Worm (Caenorhabditis elegans) whole organism, L1 larva: ENCODE measurements around the gene sptl-1.

Source experiments
- C16A3.4 ChIP-seq: fragments of 150-350 bp; optimal IDR thresholded peaks from 2 replicates; lab custom pipeline; 2014; ENCODE audit warnings: missing biosample characterization, missing genetic modification characterization
- Y116A8C.19 ChIP-seq: sonication (generic microtip); optimal IDR thresholded peaks from 2 replicates; lab custom pipeline; 2016; ENCODE audit warnings: missing compliant biosample characterization, missing genetic modification characterization, borderline replicate concordance
- alr-1 ChIP-seq: fragments of 200-800 bp; sonication (Bioruptor generic); optimal IDR thresholded peaks from 2 replicates; lab custom pipeline; 2018; ENCODE audit warnings: borderline replicate concordance, mild to moderate bottlenecking, missing genetic modification characterization, missing compliant biosample characterization
- aly-2 ChIP-seq: fragments of 150-350 bp; optimal IDR thresholded peaks from 2 replicates; lab custom pipeline; 2014; ENCODE audit warnings: missing biosample characterization, missing genetic modification characterization
- ama-1 ChIP-seq: fragments of 150-350 bp; optimal IDR thresholded peaks from 2 replicates; lab custom pipeline; 2014
- blmp-1 ChIP-seq: fragments of 150-350 bp; optimal IDR thresholded peaks from 2 replicates; lab custom pipeline; 2014; ENCODE audit warnings: missing biosample characterization, missing genetic modification characterization
- efl-1 ChIP-seq, 4 experiments: fragments of 150-350 bp; optimal IDR thresholded peaks in 3 of 4; peaks in 1 of 4; 1 replicate in 1 of 4; 2 replicates in 3 of 4; lab custom pipeline; 2014; ENCODE audit warnings: missing biosample characterization in 2 of 4, missing genetic modification characterization in 2 of 4, missing genetic modification reagents in 2 of 4
- egl-13 ChIP-seq: sonication (generic microtip); optimal IDR thresholded peaks from 2 replicates; lab custom pipeline; 2016; ENCODE audit warnings: missing genotype, missing genetic modification reagents, missing genetic modification characterization, missing compliant biosample characterization
- egl-27 ChIP-seq, 2 experiments: fragments of 150-350 bp in 1 of 2; sonication (generic microtip); optimal IDR thresholded peaks; 3 replicates each; lab custom pipeline; 2017 to 2018; ENCODE audit warnings: missing biosample characterization in 2 of 2, missing genetic modification characterization in 2 of 2, missing genetic modification reagents in 2 of 2
- fkh-10 ChIP-seq: sonication (generic microtip); optimal IDR thresholded peaks from 2 replicates; lab custom pipeline; 2017; ENCODE audit warnings: missing biosample characterization, missing genetic modification reagents, missing genetic modification characterization
- fos-1 ChIP-seq: fragments of 150-350 bp; optimal IDR thresholded peaks from 2 replicates; lab custom pipeline; 2014; ENCODE audit warnings: missing biosample characterization, missing genetic modification characterization
- grh-1 ChIP-seq: fragments of 200-800 bp; sonication (Bioruptor generic); IDR thresholded peaks from 2 replicates; pipeline ENCODE4 v1.3.6; 2022; ENCODE audit warnings: missing genetic modification reagents, missing genetic modification characterization, missing compliant biosample characterization
- hlh-4 ChIP-seq: sonication (generic microtip); optimal IDR thresholded peaks from 2 replicates; lab custom pipeline; 2016; ENCODE audit warnings: mild to moderate bottlenecking, missing genetic modification characterization, missing compliant biosample characterization
- irx-1 ChIP-seq: sonication (generic microtip); optimal IDR thresholded peaks from 2 replicates; lab custom pipeline; 2016; ENCODE audit warnings: missing genetic modification characterization, missing compliant biosample characterization
- lin-14 ChIP-seq: fragments of 200-800 bp; sonication (Bioruptor generic); optimal IDR thresholded peaks from 2 replicates; lab custom pipeline; 2018; ENCODE audit warnings: mild to moderate bottlenecking, missing genetic modification characterization, moderate library complexity, missing compliant biosample characterization
- lin-35 ChIP-seq, 2 experiments: fragments of 150-350 bp; optimal IDR thresholded peaks; 2 replicates each; lab custom pipeline; 2014; ENCODE audit warnings: missing biosample characterization in 2 of 2, missing genetic modification characterization in 2 of 2, missing genetic modification reagents in 2 of 2
- lin-39 ChIP-seq: fragments of 150-350 bp; optimal IDR thresholded peaks from 2 replicates; lab custom pipeline; 2014; ENCODE audit warnings: missing biosample characterization, missing genetic modification reagents, missing genetic modification characterization
- lsy-2 ChIP-seq, 2 experiments: fragments of 150-350 bp; optimal IDR thresholded peaks; 2 replicates each; lab custom pipeline; 2014; ENCODE audit warnings: missing biosample characterization in 2 of 2, missing genetic modification characterization in 2 of 2
- nhr-12 ChIP-seq: sonication (generic microtip); optimal IDR thresholded peaks from 2 replicates; lab custom pipeline; 2017; ENCODE audit warnings: missing biosample characterization, missing genetic modification characterization
- nhr-20 ChIP-seq: sonication (generic microtip); optimal IDR thresholded peaks from 2 replicates; lab custom pipeline; 2016; ENCODE audit warnings: mild to moderate bottlenecking, missing genetic modification characterization, missing compliant biosample characterization
- nhr-71 ChIP-seq: sonication (generic microtip); optimal IDR thresholded peaks from 2 replicates; lab custom pipeline; 2016; ENCODE audit warnings: mild to moderate bottlenecking, missing genetic modification characterization, moderate library complexity, missing compliant biosample characterization
- nhr-77 ChIP-seq: fragments of 150-350 bp; optimal IDR thresholded peaks from 2 replicates; lab custom pipeline; 2014; ENCODE audit warnings: missing biosample characterization, missing genetic modification characterization
- nhr-84 ChIP-seq: sonication (generic microtip); optimal IDR thresholded peaks from 2 replicates; lab custom pipeline; 2017; ENCODE audit warnings: missing biosample characterization, missing genetic modification characterization
- nhr-85 ChIP-seq: sonication (generic microtip); peaks from one replicate; lab custom pipeline; 2016; ENCODE audit warnings: missing genetic modification characterization, inconsistent platforms, missing compliant biosample characterization
- snu-23 ChIP-seq: sonication (generic microtip); optimal IDR thresholded peaks from 2 replicates; lab custom pipeline; 2016; ENCODE audit warnings: missing genetic modification characterization, missing compliant biosample characterization
- tbx-2 ChIP-seq: sonication (generic microtip); optimal IDR thresholded peaks from 2 replicates; lab custom pipeline; 2016; ENCODE audit warnings: missing genetic modification characterization, missing compliant biosample characterization
- tlp-1 ChIP-seq: fragments of 150-350 bp; optimal IDR thresholded peaks from 2 replicates; lab custom pipeline; 2014; ENCODE audit warnings: missing biosample characterization, missing genetic modification characterization
- unc-130 ChIP-seq: fragments of 150-350 bp; optimal IDR thresholded peaks from 2 replicates; lab custom pipeline; 2017; ENCODE audit warnings: missing biosample characterization, missing genetic modification characterization, inconsistent platforms
- unc-30 ChIP-seq: sonication (generic microtip); optimal IDR thresholded peaks from 2 replicates; lab custom pipeline; 2017; ENCODE audit warnings: missing biosample characterization, missing genetic modification characterization
- unc-62 ChIP-seq: fragments of 150-350 bp; optimal IDR thresholded peaks from 2 replicates; lab custom pipeline; 2014; ENCODE audit warnings: missing biosample characterization, missing genetic modification reagents, missing genetic modification characterization
- unc-86 ChIP-seq: sonication (generic microtip); optimal IDR thresholded peaks from 2 replicates; lab custom pipeline; 2016; ENCODE audit warnings: missing genetic modification characterization, missing compliant biosample characterization
- unc-98 ChIP-seq: fragments of 200-800 bp; sonication (Bioruptor generic); IDR thresholded peaks from 2 replicates; pipeline ENCODE4 v1.3.6; 2022; ENCODE audit warnings: missing genetic modification characterization, missing compliant biosample characterization
- vab-15 ChIP-seq: sonication (generic microtip); optimal IDR thresholded peaks from 2 replicates; lab custom pipeline; 2017; ENCODE audit warnings: missing genotype, mild to moderate bottlenecking, missing genetic modification characterization, missing compliant biosample characterization

sptl-1 gene

ce11 chrII:50862-51261, 590 bp upstream of the sptl-1 start:
- TF ChIP-seq lin-35 (GFP tag; optimal IDR thresholded peaks at IDR 0.05; lab: Kevin White, UChicago): peak in 1 of 2 experiments; percentile 22
- TF ChIP-seq fkh-10 (GFP tag; lab: Kevin White, UChicago): no peak
- TF ChIP-seq Y116A8C.19 (tag; lab: Kevin White, UChicago): no peak
- TF ChIP-seq, all 84 proteins: peak for 1

- peak in 1 of 2 experiments; percentile 16 for TF ChIP-seq lin-35 (GFP tag; optimal IDR thresholded peaks at IDR 0.05; lab: Kevin White, UChicago)
- no peak for TF ChIP-seq tlp-1 (tag; lab: Kevin White, UChicago)
- no peak for TF ChIP-seq vab-15 (tag; lab: Kevin White, UChicago)
- TF ChIP-seq unc-30: no peak
- TF ChIP-seq unc-130: no peak
- no peak for TF ChIP-seq efl-1 (optimal IDR thresholded peaks at IDR 0.05; lab: Kevin White, UChicago)
- TF ChIP-seq efl-1 (GFP tag; optimal IDR thresholded peaks at IDR 0.05 in 1 of 2; lab: Kevin White, UChicago): peak in 1 of 2 experiments; percentile 76
- TF ChIP-seq Y116A8C.19 (tag; lab: Kevin White, UChicago): no peak
- no peak for TF ChIP-seq unc-98
Observed at ce11 chrII:55204-55603, 3.8 kb downstream of the sptl-1 start, which contains the start of gene tre-5. TSS of gene tre-5 (minus strand) at chrII:55304.

ce11 chrII:57370-57769, 5.9 kb downstream of the sptl-1 start, which contains the start of gene ascc-1:
TSS of gene ascc-1 (plus strand) at chrII:57670.
- TF ChIP-seq nhr-84 (tag; lab: Kevin White, UChicago) (no peak), nhr-77 (tag; lab: Kevin White, UChicago) (no peak), ama-1 (no peak), tbx-2 (tag; lab: Kevin White, UChicago) (no peak), nhr-12 (tag; lab: Kevin White, UChicago) (no peak), grh-1 (no peak), egl-27 (tag; optimal IDR thresholded peaks at IDR 0.05; lab: Kevin White, UChicago) (no peak), hlh-4 (no peak), unc-62 (GFP tag; lab: Kevin White, UChicago) (no peak), irx-1 (no peak), aly-2 (tag; lab: Kevin White, UChicago) (no peak)

- TF ChIP-seq efl-1 (optimal IDR thresholded peaks at IDR 0.05; lab: Kevin White, UChicago) (no peak), efl-1 (GFP tag; optimal IDR thresholded peaks at IDR 0.05 in 1 of 2; lab: Kevin White, UChicago) (peak in 1 of 2 experiments; percentile 60), fos-1 (tag; lab: Kevin White, UChicago) (no peak)
Observed at ce11 chrII:57873-58272, 6.4 kb downstream of the sptl-1 start.

ce11 chrII:60049-60448, 8.6 kb downstream of the sptl-1 start:
- TF ChIP-seq lin-14 (GFP tag; lab: Kevin White, UChicago): peak; percentile 50
- TF ChIP-seq nhr-20 (tag; lab: Kevin White, UChicago): peak; percentile 24
- peak; percentile 65 for TF ChIP-seq nhr-85
- peak; percentile 59 for TF ChIP-seq blmp-1 (tag; lab: Kevin White, UChicago)
- TF ChIP-seq unc-30: no peak
- TF ChIP-seq unc-86 (tag; lab: Kevin White, UChicago): no peak
- peak in 1 of 2 experiments; percentile 16 for TF ChIP-seq lin-35 (GFP tag; optimal IDR thresholded peaks at IDR 0.05; lab: Kevin White, UChicago)
- TF ChIP-seq lin-39: no peak
- TF ChIP-seq nhr-71 (tag; lab: Kevin White, UChicago): peak; percentile 3
- TF ChIP-seq snu-23 (GFP tag; lab: Kevin White, UChicago): peak; percentile 54

- TF ChIP-seq egl-13 (tag; lab: Kevin White, UChicago) (no peak), nhr-84 (tag; lab: Kevin White, UChicago) (no peak), tlp-1 (tag; lab: Kevin White, UChicago) (no peak), grh-1 (no peak), C16A3.4 (tag; lab: Kevin White, UChicago) (no peak), lsy-2 (tag; optimal IDR thresholded peaks at IDR 0.05; lab: Kevin White, UChicago) (no peak), nhr-77 (tag; lab: Kevin White, UChicago) (no peak), alr-1 (tag; lab: Kevin White, UChicago) (no peak)
Observed at ce11 chrII:61013-61412, 9.6 kb downstream of the sptl-1 start, which contains the start of gene C23H3.2. TSS of gene C23H3.2 (plus strand) at chrII:61313.
